Fruit fly (Drosophila melanogaster) whole organism, larva: ENCODE results near the gene CG8064.

Experiments used
- noc ChIP-seq: fragments of 200-800 bp; sonication (Bioruptor generic); optimal IDR thresholded peaks from 3 replicates; lab custom pipeline; 2019; ENCODE audit warnings: missing biosample characterization, mild to moderate bottlenecking, missing genetic modification characterization, moderate library complexity

Gene CG8064

dm6 chr3R:18295262-18295944, 11.9 kb downstream of the CG8064 start:
- no peak for TF ChIP-seq noc (tag; lab: Kevin White, UChicago)

DNA sequence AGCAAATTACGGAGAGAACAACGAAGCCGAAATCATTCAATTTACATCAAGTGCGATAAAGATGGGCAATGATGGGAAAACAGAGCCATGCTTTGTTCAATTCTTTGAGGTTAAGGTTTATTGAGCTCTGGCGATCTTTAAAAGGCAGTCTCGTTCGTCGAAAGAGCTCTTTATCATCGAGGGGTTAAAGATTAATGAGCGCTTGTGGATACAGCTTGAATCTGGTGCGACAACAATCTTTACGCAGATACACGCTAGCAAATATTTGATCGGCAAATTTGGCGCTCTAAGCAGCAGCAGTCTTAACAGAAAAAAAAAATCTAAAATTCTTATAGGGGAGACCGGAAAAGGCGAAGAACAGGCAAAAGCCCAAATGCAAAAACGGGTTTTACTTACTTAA, 12.6 kb downstream of the CG8064 start:
- TF ChIP-seq noc (tag; lab: Kevin White, UChicago): no peak

DNA sequence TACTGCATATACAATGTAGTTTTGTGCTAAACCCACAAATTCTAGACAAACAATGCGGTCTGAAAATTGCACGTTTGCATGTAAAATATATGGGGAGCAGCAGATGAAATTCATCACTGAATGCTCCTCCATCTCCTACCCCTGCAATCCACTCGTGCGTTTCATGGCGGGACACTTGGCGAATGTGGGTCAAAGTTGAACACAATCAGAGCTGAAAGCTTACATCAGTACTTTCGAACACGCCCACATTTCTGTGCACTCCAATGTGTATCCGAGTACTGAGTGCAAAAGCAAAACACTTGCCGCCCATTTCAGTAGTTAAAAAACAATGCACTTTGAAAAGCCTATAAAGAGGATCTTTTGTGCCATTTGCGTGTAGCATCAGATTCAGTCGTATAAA, 13.3 kb downstream of the CG8064 start:
- TF ChIP-seq noc (tag; lab: Kevin White, UChicago): no peak

DNA sequence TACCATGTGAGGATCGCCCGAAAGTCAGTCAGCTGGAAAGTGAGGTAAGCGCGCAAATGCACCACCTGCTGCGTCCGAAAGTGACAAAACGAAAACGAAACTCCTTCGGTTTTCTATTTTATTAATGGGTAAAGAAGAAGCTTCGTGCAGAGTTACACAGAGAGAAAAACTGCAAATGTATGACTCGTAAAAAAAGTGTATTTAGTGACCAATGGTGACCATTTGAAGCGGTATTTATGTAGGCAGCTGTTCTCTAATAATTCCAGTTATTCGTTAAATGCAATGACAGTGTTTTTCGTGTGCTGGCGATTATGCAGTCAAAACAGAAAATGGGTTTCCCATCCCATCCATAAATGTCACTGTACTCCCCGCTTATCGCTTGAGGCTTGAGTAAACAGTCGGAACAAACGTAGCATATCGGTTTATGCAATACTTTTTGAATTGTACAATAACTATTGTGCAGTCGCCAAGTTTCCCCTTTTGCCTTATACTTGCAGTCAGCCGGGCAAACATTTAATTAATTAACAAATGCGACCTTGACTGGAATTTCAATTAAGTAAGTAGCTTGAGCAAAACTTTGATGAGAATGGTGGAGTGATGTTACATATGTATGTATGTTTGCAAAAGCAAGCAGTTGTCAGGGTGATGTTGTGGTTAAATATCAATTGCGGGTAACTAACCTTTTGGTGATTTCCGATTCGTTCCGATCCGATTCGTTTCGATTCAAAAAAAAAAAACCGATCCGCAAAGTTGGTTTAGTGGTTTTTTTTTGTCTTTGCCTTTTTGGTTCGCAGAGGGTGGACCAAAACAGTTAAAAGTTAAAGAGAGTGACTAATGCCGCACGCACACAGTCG, 14.2 kb downstream of the CG8064 start:
- TF ChIP-seq noc (tag; lab: Kevin White, UChicago): no peak

dm6 chr3R:18298298-18298899, 14.9 kb downstream of the CG8064 start:
- peak; percentile 30 for TF ChIP-seq noc (tag; lab: Kevin White, UChicago)

- peak; percentile 6 for TF ChIP-seq noc (tag; lab: Kevin White, UChicago)
These were observed 15.5 kb downstream of the CG8064 start, which contains the start of gene Dlc90F for dm6 chr3R:18298900-18299321. Gene Dlc90F, plus strand, starts transcription at chr3R:18299229.

DNA sequence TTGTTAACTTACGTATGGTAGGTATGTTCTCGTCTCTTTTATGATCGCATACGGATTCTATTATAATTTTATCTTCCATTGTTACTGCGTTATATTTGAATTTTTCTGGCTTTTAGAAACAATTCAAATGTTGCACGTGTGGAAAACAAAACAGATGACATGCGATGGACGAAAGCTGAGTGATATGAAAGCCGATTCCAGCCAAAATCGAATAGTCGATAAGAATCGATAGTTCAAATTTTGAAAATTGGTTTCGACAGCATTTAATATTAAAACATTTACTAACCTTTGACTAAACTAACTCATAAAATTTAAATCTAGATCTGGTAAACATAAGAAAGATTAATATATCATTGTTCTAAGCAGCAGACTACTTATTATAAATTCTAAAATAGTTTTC, 18.1 kb downstream of the CG8064 start, which contains the start of gene Polr1E:
Polr1E (minus strand) TSS at position 160 of the 400 bp plus-strand sequence.
- TF ChIP-seq noc (tag; lab: Kevin White, UChicago): no peak

- TF ChIP-seq noc (tag; lab: Kevin White, UChicago): no peak
These were observed 19.3 kb downstream of the CG8064 start, which contains the start of gene CG7126 for dm6 chr3R:18302749-18303148. Gene CG7126, minus strand, starts transcription at chr3R:18302849.

- TF ChIP-seq noc (tag; lab: Kevin White, UChicago): no peak
These were observed 26.4 kb downstream of the CG8064 start for dm6 chr3R:18309910-18310309.

DNA sequence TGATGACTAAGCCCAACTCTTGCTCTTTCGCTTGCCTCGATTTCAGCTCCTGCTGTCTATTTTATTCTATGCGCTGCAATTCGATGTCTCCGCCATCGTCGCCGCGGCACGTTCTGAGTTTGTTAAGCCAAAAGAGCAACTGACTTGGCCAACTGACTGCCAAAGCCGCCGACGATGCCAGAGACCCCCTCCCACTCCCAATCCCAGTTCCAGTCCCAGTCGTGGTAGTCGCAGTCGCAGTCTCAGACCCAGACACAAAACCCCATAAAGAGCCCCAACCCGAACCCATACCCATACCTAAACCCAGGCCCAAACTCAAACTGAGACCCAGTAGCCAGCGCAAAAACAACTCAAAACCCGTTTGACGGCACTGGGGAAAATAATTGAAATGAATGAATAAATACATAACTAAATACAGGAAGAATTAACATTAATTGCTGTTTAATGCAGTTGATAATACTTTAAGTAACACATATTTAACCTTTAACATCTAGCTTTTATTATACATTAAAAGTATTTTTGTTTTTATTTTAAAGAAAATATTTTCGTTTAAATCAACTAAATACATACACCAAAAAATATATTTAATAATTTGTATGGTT, 27.4 kb downstream of the CG8064 start:
- no peak for TF ChIP-seq noc (tag; lab: Kevin White, UChicago)

DNA sequence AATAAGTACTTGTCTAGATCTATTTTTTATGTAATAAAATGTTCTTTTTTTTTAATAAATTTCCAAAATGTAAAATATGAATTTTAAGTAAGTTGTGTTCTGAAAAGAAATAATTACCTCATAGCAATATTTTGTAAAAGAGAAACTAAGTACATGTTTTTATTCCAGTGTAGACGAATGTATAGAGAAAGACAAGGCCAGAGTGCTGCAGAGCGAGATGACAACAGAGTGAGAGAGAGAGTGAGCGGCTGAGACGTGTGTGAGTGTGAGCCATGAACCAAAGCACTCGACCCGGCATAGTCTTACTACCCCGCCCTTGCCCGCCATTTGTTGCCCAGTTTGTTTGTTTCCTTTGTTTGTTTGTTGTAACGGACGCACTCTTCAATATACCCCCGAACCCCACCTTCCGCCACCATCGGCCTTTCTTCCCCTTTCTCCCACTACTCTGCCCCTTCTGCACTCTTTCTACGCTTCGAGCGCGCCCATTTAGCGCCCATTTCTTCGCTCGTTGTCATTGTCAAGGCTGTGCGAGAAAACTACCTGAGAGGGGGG, 28.0 kb downstream of the CG8064 start:
- peak; percentile 10 for TF ChIP-seq noc (tag; lab: Kevin White, UChicago)

dm6 chr3R:18312761-18313160, 29.3 kb downstream of the CG8064 start:
- TF ChIP-seq noc (tag; lab: Kevin White, UChicago): peak; percentile 30

- no peak for TF ChIP-seq noc (tag; lab: Kevin White, UChicago)
These were observed 30.9 kb downstream of the CG8064 start, which contains the start of gene PKD for dm6 chr3R:18314320-18314719. Gene PKD, minus strand, starts transcription at chr3R:18314407.

DNA sequence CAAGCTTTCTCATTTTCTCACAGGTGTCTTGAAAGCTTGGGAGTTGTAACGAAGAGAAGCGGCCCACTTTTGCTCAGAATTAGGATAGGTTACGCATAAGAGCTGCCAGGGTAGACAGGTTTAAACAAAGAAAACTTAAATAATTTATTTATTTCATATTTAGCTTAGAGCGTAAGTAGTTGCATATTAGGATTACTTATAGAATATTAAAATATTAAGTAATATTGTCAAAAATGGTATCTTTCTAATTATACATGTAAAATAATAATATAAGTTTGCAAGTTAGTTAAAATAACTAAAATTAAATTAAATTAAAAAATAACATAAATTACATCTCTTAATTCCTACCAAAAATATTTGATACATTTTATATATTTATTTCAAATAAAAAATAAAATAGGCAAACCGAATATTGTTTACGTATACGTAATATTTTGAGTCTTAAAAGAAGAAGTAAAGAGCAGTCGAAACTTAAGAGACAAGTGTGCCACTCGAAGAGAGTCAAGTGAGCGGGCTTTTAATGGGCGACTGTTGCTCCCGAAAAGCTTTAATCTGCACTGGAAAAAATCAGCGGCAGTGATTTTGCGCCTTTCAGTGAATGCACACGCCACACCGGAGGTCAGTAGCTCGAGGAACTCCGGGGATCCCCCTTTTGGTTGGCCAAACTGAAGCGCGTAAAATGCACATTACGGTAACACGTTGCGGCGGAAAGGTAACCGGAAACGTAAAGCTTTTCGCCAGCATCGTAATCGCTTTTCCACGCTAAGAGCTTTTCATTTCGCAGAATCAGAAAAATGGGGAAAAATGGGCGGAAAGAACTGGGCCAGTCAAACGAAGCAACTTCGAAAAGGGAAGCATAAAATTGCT, 31.6 kb downstream of the CG8064 start:
- no peak for TF ChIP-seq noc (tag; lab: Kevin White, UChicago)
